Fruit fly (Drosophila melanogaster): ENCODE results near the gene Tpr2.

Gene Tpr2

dm6 chr2L:16492617-16493203, 1.4 kb downstream of the Tpr2 start:
- TF ChIP-seq D1 (tag; optimal IDR thresholded peaks at IDR 0.05) (peak; percentile 83), CG34367 (tag; optimal IDR thresholded peaks at IDR 0.05) (peak; percentile 93), CG13204 (GFP tag; optimal IDR thresholded peaks at IDR 0.05) (peak; percentile 88), CG32121 (GFP tag; IDR thresholded peaks at IDR 0.05) (peak; percentile 85), Pif1A (GFP tag; optimal IDR thresholded peaks at IDR 0.05) (peak; percentile 93), Snoo (tag; optimal IDR thresholded peaks at IDR 0.05) (peak; percentile 74), CG8301 (tag; optimal IDR thresholded peaks at IDR 0.05) (peak; percentile 90), gl (tag; optimal IDR thresholded peaks at IDR 0.05) (peak; percentile 86), CG15710 (tag; optimal IDR thresholded peaks at IDR 0.05) (peak; percentile 94), CG12605 (GFP tag; IDR thresholded peaks at IDR 0.05) (peak; percentile 84), CG8159 (tag; optimal IDR thresholded peaks at IDR 0.05) (peak; percentile 89), Ets98B (GFP tag; IDR thresholded peaks at IDR 0.05) (peak; percentile 85), rn (GFP tag; IDR thresholded peaks at IDR 0.05) (peak; percentile 50), CG14655 (GFP tag; optimal IDR thresholded peaks at IDR 0.05) (peak; percentile 93), fd96Ca (GFP tag; IDR thresholded peaks at IDR 0.05) (peak; percentile 91), Pif1B (GFP tag; optimal IDR thresholded peaks at IDR 0.05) (peak; percentile 89), CG10348 (GFP tag; IDR thresholded peaks at IDR 0.05) (peak; percentile 53; the same call in 1 of the 2 replicates), EcR (GFP tag; optimal IDR thresholded peaks at IDR 0.05) (peak; percentile 54), CG9948 (tag; optimal IDR thresholded peaks at IDR 0.05) (peak; percentile 92), CG17806 (tag; optimal IDR thresholded peaks at IDR 0.05) (peak; percentile 91), CG4496 (GFP tag; IDR thresholded peaks at IDR 0.05) (peak; percentile 94)

- TF ChIP-seq CG32121 (GFP tag; IDR thresholded peaks at IDR 0.05) (no peak), CG8159 (tag; optimal IDR thresholded peaks at IDR 0.05) (no peak), fd96Ca (GFP tag; IDR thresholded peaks at IDR 0.05) (no peak), CG12605 (GFP tag; IDR thresholded peaks at IDR 0.05) (no peak), CG17806 (tag; optimal IDR thresholded peaks at IDR 0.05) (no peak), CG34367 (tag; optimal IDR thresholded peaks at IDR 0.05) (no peak), Ets98B (GFP tag; IDR thresholded peaks at IDR 0.05) (no peak), CG15710 (tag; optimal IDR thresholded peaks at IDR 0.05) (no peak), CG8301 (tag; optimal IDR thresholded peaks at IDR 0.05) (no peak), CG9948 (tag; optimal IDR thresholded peaks at IDR 0.05) (no peak), gl (tag; optimal IDR thresholded peaks at IDR 0.05) (no peak), CG13204 (GFP tag; optimal IDR thresholded peaks at IDR 0.05) (no peak), rn (GFP tag; IDR thresholded peaks at IDR 0.05) (no peak), Pif1A (GFP tag; optimal IDR thresholded peaks at IDR 0.05) (no peak), CG4496 (GFP tag; IDR thresholded peaks at IDR 0.05) (no peak), D1 (tag; optimal IDR thresholded peaks at IDR 0.05) (no peak), Pif1B (GFP tag; optimal IDR thresholded peaks at IDR 0.05) (no peak), CG14655 (GFP tag; optimal IDR thresholded peaks at IDR 0.05) (no peak), Snoo (tag; optimal IDR thresholded peaks at IDR 0.05) (no peak)
These were observed 2.8 kb downstream of the Tpr2 start for dm6 chr2L:16493999-16494741.

dm6 chr2L:16495193-16495780, 3.9 kb downstream of the Tpr2 start:
- TF ChIP-seq gl (tag; optimal IDR thresholded peaks at IDR 0.05), result no peak
- TF ChIP-seq Ets98B (GFP tag; IDR thresholded peaks at IDR 0.05), result no peak
- no peak for TF ChIP-seq CG17806 (tag; optimal IDR thresholded peaks at IDR 0.05)
- TF ChIP-seq EcR (GFP tag; optimal IDR thresholded peaks at IDR 0.05), result peak; percentile 56
- TF ChIP-seq CG4496 (GFP tag; IDR thresholded peaks at IDR 0.05), result no peak
- no peak for TF ChIP-seq fd96Ca (GFP tag; IDR thresholded peaks at IDR 0.05)
- peak; percentile 71 for TF ChIP-seq CG9948 (tag; optimal IDR thresholded peaks at IDR 0.05)
- peak; percentile 88 for TF ChIP-seq CG13204 (GFP tag; optimal IDR thresholded peaks at IDR 0.05)
- no peak for TF ChIP-seq CG32121 (GFP tag; IDR thresholded peaks at IDR 0.05)
- no peak for TF ChIP-seq CG10348 (GFP tag; IDR thresholded peaks at IDR 0.05)
- TF ChIP-seq D1 (tag; optimal IDR thresholded peaks at IDR 0.05), result no peak
- no peak for TF ChIP-seq rn (GFP tag; IDR thresholded peaks at IDR 0.05)
- peak; percentile 96 for TF ChIP-seq CG15710 (tag; optimal IDR thresholded peaks at IDR 0.05)
- TF ChIP-seq CG8301 (tag; optimal IDR thresholded peaks at IDR 0.05), result no peak
- peak; percentile 92 for TF ChIP-seq CG34367 (tag; optimal IDR thresholded peaks at IDR 0.05)
- TF ChIP-seq Snoo (tag; optimal IDR thresholded peaks at IDR 0.05), result peak; percentile 85
- no peak for TF ChIP-seq Pif1B (GFP tag; optimal IDR thresholded peaks at IDR 0.05)
- TF ChIP-seq Pif1A (GFP tag; optimal IDR thresholded peaks at IDR 0.05), result peak; percentile 49
- no peak for TF ChIP-seq CG14655 (GFP tag; optimal IDR thresholded peaks at IDR 0.05)
- TF ChIP-seq CG12605 (GFP tag; IDR thresholded peaks at IDR 0.05), result peak; percentile 95
- no peak for TF ChIP-seq CG8159 (tag; optimal IDR thresholded peaks at IDR 0.05)

- TF ChIP-seq gl (tag; optimal IDR thresholded peaks at IDR 0.05) (no peak), CG32121 (GFP tag; IDR thresholded peaks at IDR 0.05) (peak; percentile 41), CG8301 (tag; optimal IDR thresholded peaks at IDR 0.05) (peak; percentile 13), CG12605 (GFP tag; IDR thresholded peaks at IDR 0.05) (no peak), CG8159 (tag; optimal IDR thresholded peaks at IDR 0.05) (no peak), CG14655 (GFP tag; optimal IDR thresholded peaks at IDR 0.05) (peak; percentile 5)
These were observed 5.9 kb downstream of the Tpr2 start for dm6 chr2L:16497196-16497595.

- TF ChIP-seq Pif1A (GFP tag; optimal IDR thresholded peaks at IDR 0.05) (no peak), CG32121 (GFP tag; IDR thresholded peaks at IDR 0.05) (peak; percentile 77), CG15710 (tag; optimal IDR thresholded peaks at IDR 0.05) (no peak), Pif1B (GFP tag; optimal IDR thresholded peaks at IDR 0.05) (no peak), fd96Ca (GFP tag; IDR thresholded peaks at IDR 0.05) (peak; percentile 17; the same call in 1 of the 3 replicates), CG10348 (GFP tag; IDR thresholded peaks at IDR 0.05) (no peak), rn (GFP tag; IDR thresholded peaks at IDR 0.05) (0 out of 2 replicates have a peak, but pooled peaks have one; percentile 46), D1 (tag; optimal IDR thresholded peaks at IDR 0.05) (no peak), Ets98B (GFP tag; IDR thresholded peaks at IDR 0.05) (no peak), CG17806 (tag; optimal IDR thresholded peaks at IDR 0.05) (no peak), Snoo (tag; optimal IDR thresholded peaks at IDR 0.05) (peak; percentile 9), CG9948 (tag; optimal IDR thresholded peaks at IDR 0.05) (no peak), CG13204 (GFP tag; optimal IDR thresholded peaks at IDR 0.05) (no peak), CG4496 (GFP tag; IDR thresholded peaks at IDR 0.05) (peak; percentile 62; the same call in 1 of the 3 replicates), CG14655 (GFP tag; optimal IDR thresholded peaks at IDR 0.05) (peak; percentile 46), CG8159 (tag; optimal IDR thresholded peaks at IDR 0.05) (peak; percentile 11), CG34367 (tag; optimal IDR thresholded peaks at IDR 0.05) (no peak), CG12605 (GFP tag; IDR thresholded peaks at IDR 0.05) (0 out of 2 replicates have a peak, but pooled peaks have one; percentile 12), gl (tag; optimal IDR thresholded peaks at IDR 0.05) (no peak), CG8301 (tag; optimal IDR thresholded peaks at IDR 0.05) (peak; percentile 17), EcR (GFP tag; optimal IDR thresholded peaks at IDR 0.05) (no peak)
These were observed 6.8 kb downstream of the Tpr2 start for dm6 chr2L:16498100-16498499.
